Worm (Caenorhabditis elegans): Measurements from ENCODE around the gene F55G1.1.

ce11 chrIV:7453661-7454159 is 37.9 kb upstream of the F55G1.1 start:
- TF ChIP-seq him-1 (tag; optimal IDR thresholded peaks at IDR 0.05) (no peak), dao-5 (tag; optimal IDR thresholded peaks at IDR 0.05) (no peak)
